Worm (Caenorhabditis elegans) whole organism, L4 larva: ENCODE data around the gene K09E2.3.

Source experiments
- F44E2.7 ChIP-seq: fragments of 200-800 bp; sonication (Bioruptor generic); IDR thresholded peaks from 2 replicates; pipeline ENCODE4 v2.1.2; 2022; ENCODE audit warnings: missing genetic modification characterization, missing compliant biosample characterization
- F49E8.2 ChIP-seq: sonication (generic microtip); optimal IDR thresholded peaks from 2 replicates; lab custom pipeline; 2016; ENCODE audit warnings: missing compliant biosample characterization, mild to moderate bottlenecking, missing genetic modification characterization, borderline replicate concordance
- T20F7.1 ChIP-seq: fragments of 200-800 bp; sonication (Bioruptor generic); optimal IDR thresholded peaks from 2 replicates; lab custom pipeline; 2018; ENCODE audit warnings: mild to moderate bottlenecking, missing genetic modification characterization, missing compliant biosample characterization
- Y105C5A.15 ChIP-seq: fragments of 200-800 bp; sonication (Bioruptor generic); IDR thresholded peaks from 2 replicates; pipeline ENCODE4 v1.3.6; 2022; ENCODE audit warnings: missing genetic modification characterization, missing compliant biosample characterization
- Y48G9A.11 ChIP-seq: fragments of 200-800 bp; sonication (Bioruptor generic); IDR thresholded peaks from 2 replicates; pipeline ENCODE4 v1.3.6; 2022; ENCODE audit warnings: missing genetic modification reagents, missing genetic modification characterization, missing compliant biosample characterization
- Y5F2A.4 ChIP-seq: fragments of 200-800 bp; sonication (Bioruptor generic); optimal IDR thresholded peaks from 2 replicates; lab custom pipeline; 2018; ENCODE audit warnings: mild to moderate bottlenecking, missing genetic modification characterization, missing compliant biosample characterization
- Y75B8A.6 ChIP-seq: fragments of 200-800 bp; sonication (Bioruptor generic); IDR thresholded peaks from 2 replicates; pipeline ENCODE4 v1.3.6; 2022; ENCODE audit warnings: missing genetic modification reagents, missing genetic modification characterization, missing compliant biosample characterization
- aha-1 ChIP-seq: fragments of 150-350 bp; peaks from one replicate; lab custom pipeline; 2014; ENCODE audit warnings: missing biosample characterization, missing genetic modification characterization
- aly-2 ChIP-seq: sonication (generic microtip); optimal IDR thresholded peaks from 2 replicates; lab custom pipeline; 2018; ENCODE audit warnings: missing biosample characterization, missing genetic modification characterization
- ama-1 ChIP-seq: fragments of 150-350 bp; optimal IDR thresholded peaks from 2 replicates; lab custom pipeline; 2014; ENCODE audit warnings: inconsistent platforms, mixed read lengths
- arid-1 ChIP-seq: fragments of 200-800 bp; sonication (Bioruptor generic); conservative IDR thresholded peaks from 2 replicates; pipeline ENCODE4 v1.3.6; 2022; ENCODE audit warnings: missing genetic modification reagents, missing genetic modification characterization, missing compliant biosample characterization
- attf-4 ChIP-seq: sonication (generic microtip); optimal IDR thresholded peaks from 3 replicates; lab custom pipeline; 2017; ENCODE audit warnings: missing biosample characterization, missing genetic modification characterization
- ceh-28 ChIP-seq: fragments of 150-350 bp; optimal IDR thresholded peaks from 2 replicates; lab custom pipeline; 2014; ENCODE audit warnings: missing biosample characterization, missing genetic modification reagents, missing genetic modification characterization
- daf-12 ChIP-seq: fragments of 150-350 bp; optimal IDR thresholded peaks from 2 replicates; lab custom pipeline; 2014; ENCODE audit warnings: missing biosample characterization, missing genetic modification reagents, missing genetic modification characterization
- daf-8 ChIP-seq: fragments of 200-800 bp; sonication (Bioruptor generic); IDR thresholded peaks from 2 replicates; pipeline ENCODE4 v1.3.6; 2022; ENCODE audit warnings: missing genetic modification characterization, missing compliant biosample characterization
- dmd-8 ChIP-seq: fragments of 200-800 bp; sonication (Bioruptor generic); IDR thresholded peaks from 2 replicates; pipeline ENCODE4 v1.3.6; 2022; ENCODE audit warnings: missing genetic modification characterization, missing compliant biosample characterization
- dmd-9 ChIP-seq: fragments of 200-800 bp; sonication (Bioruptor generic); IDR thresholded peaks from 2 replicates; pipeline ENCODE4 v1.3.6; 2022; ENCODE audit warnings: missing genetic modification reagents, missing genetic modification characterization, missing compliant biosample characterization
- dpl-1 ChIP-seq: fragments of 150-350 bp; optimal IDR thresholded peaks from 2 replicates; lab custom pipeline; 2014; ENCODE audit warnings: missing biosample characterization, missing genetic modification reagents, missing genetic modification characterization
- duxl-1 ChIP-seq: sonication (generic microtip); optimal IDR thresholded peaks from 2 replicates; lab custom pipeline; 2016; ENCODE audit warnings: mild to moderate bottlenecking, missing genetic modification characterization, moderate library complexity, missing compliant biosample characterization; ENCODE audit not compliant: poor library complexity
- egl-27 ChIP-seq: sonication (generic microtip); optimal IDR thresholded peaks from 3 replicates; lab custom pipeline; 2017; ENCODE audit warnings: missing biosample characterization, missing genetic modification reagents, missing genetic modification characterization
- egl-43 ChIP-seq: fragments of 200-800 bp; sonication (Bioruptor generic); IDR thresholded peaks from 2 replicates; pipeline ENCODE4 v1.3.6; 2022; ENCODE audit warnings: missing genetic modification reagents, missing genetic modification characterization, missing compliant biosample characterization
- gei-8 ChIP-seq: fragments of 200-800 bp; sonication (Bioruptor generic); optimal IDR thresholded peaks from 2 replicates; lab custom pipeline; 2018; ENCODE audit warnings: mild to moderate bottlenecking, missing genetic modification characterization, missing compliant biosample characterization
- hlh-11 ChIP-seq: fragments of 200-800 bp; sonication (Bioruptor generic); optimal IDR thresholded peaks from 2 replicates; lab custom pipeline; 2018; ENCODE audit warnings: mild to moderate bottlenecking, missing genetic modification characterization, missing compliant biosample characterization
- jun-1 ChIP-seq: fragments of 150-350 bp; optimal IDR thresholded peaks from 2 replicates; lab custom pipeline; 2014; ENCODE audit warnings: missing biosample characterization, missing genetic modification reagents, missing genetic modification characterization
- lim-7 ChIP-seq: fragments of 200-800 bp; sonication (Bioruptor generic); IDR thresholded peaks from 2 replicates; pipeline ENCODE4 v1.3.6; 2022; ENCODE audit warnings: missing genetic modification characterization, missing compliant biosample characterization
- lin-13 ChIP-seq: fragments of 150-350 bp; optimal IDR thresholded peaks from 2 replicates; lab custom pipeline; 2014; ENCODE audit warnings: missing biosample characterization, missing genetic modification reagents, missing genetic modification characterization
- lin-15B ChIP-seq: fragments of 150-350 bp; sonication (generic microtip); optimal IDR thresholded peaks from 3 replicates; lab custom pipeline; 2014; ENCODE audit warnings: missing biosample characterization, missing genetic modification characterization
- lin-38 ChIP-seq: fragments of 200-800 bp; sonication (Bioruptor generic); IDR thresholded peaks from 2 replicates; pipeline ENCODE4 v1.3.6; 2022; ENCODE audit warnings: missing genetic modification reagents, missing genetic modification characterization, missing compliant biosample characterization
- lin-39 ChIP-seq: fragments of 150-350 bp; optimal IDR thresholded peaks from 2 replicates; lab custom pipeline; 2014; ENCODE audit warnings: missing biosample characterization, missing genetic modification reagents, missing genetic modification characterization
- lir-3 ChIP-seq: sonication (generic microtip); optimal IDR thresholded peaks from 2 replicates; lab custom pipeline; 2016; ENCODE audit warnings: mild to moderate bottlenecking, missing genetic modification characterization, missing compliant biosample characterization
- lsy-2 ChIP-seq, 2 experiments: fragments of 150-350 bp in 1 of 2; sonication (generic microtip) in 1 of 2; optimal IDR thresholded peaks; 2 replicates each; lab custom pipeline; 2014 to 2017; ENCODE audit warnings: missing biosample characterization in 2 of 2, missing genetic modification characterization in 2 of 2
- mdt-29 ChIP-seq: fragments of 200-800 bp; sonication (Bioruptor generic); IDR thresholded peaks from 2 replicates; pipeline ENCODE4 v1.3.6; 2022; ENCODE audit warnings: missing genetic modification reagents, missing genetic modification characterization, missing compliant biosample characterization
- mes-2 ChIP-seq: sonication (generic microtip); optimal IDR thresholded peaks from 2 replicates; lab custom pipeline; 2016; ENCODE audit warnings: missing genotype, mild to moderate bottlenecking, missing genetic modification characterization, missing compliant biosample characterization; ENCODE audit not compliant: poor library complexity, severe bottlenecking
- mxl-2 ChIP-seq: fragments of 200-800 bp; sonication (Bioruptor generic); conservative IDR thresholded peaks from 2 replicates; pipeline ENCODE4 v1.3.6; 2022; ENCODE audit warnings: missing genetic modification reagents, missing genetic modification characterization, missing compliant biosample characterization
- nhr-11 ChIP-seq: fragments of 150-350 bp; optimal IDR thresholded peaks from 2 replicates; lab custom pipeline; 2014; ENCODE audit warnings: missing biosample characterization, missing genetic modification characterization
- nhr-111 ChIP-seq: fragments of 200-800 bp; sonication (Bioruptor generic); optimal IDR thresholded peaks from 2 replicates; lab custom pipeline; 2018; ENCODE audit warnings: mild to moderate bottlenecking, missing genetic modification characterization, missing compliant biosample characterization
- nhr-237 ChIP-seq: sonication (generic microtip); optimal IDR thresholded peaks from 2 replicates; lab custom pipeline; 2017; ENCODE audit warnings: missing biosample characterization, missing genetic modification characterization
- nhr-25 ChIP-seq: sonication (generic microtip); optimal IDR thresholded peaks from 2 replicates; lab custom pipeline; 2017; ENCODE audit warnings: missing genetic modification characterization, mild to moderate bottlenecking, missing compliant biosample characterization, antibody characterized with exemption, moderate library complexity, borderline replicate concordance; ENCODE audit not compliant: insufficient read depth
- nhr-42 ChIP-seq: fragments of 200-800 bp; sonication (Bioruptor generic); IDR thresholded peaks from 2 replicates; pipeline ENCODE4 v1.3.6; 2022; ENCODE audit warnings: missing genetic modification characterization, missing compliant biosample characterization
- nhr-6 ChIP-seq: fragments of 150-350 bp; optimal IDR thresholded peaks from 2 replicates; lab custom pipeline; 2014; ENCODE audit warnings: missing biosample characterization, missing genetic modification characterization
- nhr-76 ChIP-seq: fragments of 150-350 bp; optimal IDR thresholded peaks from 2 replicates; lab custom pipeline; 2014; ENCODE audit warnings: missing biosample characterization, missing genetic modification characterization
- nhr-77 ChIP-seq: fragments of 150-350 bp; optimal IDR thresholded peaks from 2 replicates; lab custom pipeline; 2014; ENCODE audit warnings: missing biosample characterization, missing genetic modification characterization
- php-3 ChIP-seq: fragments of 200-800 bp; sonication (Bioruptor generic); IDR thresholded peaks from 2 replicates; pipeline ENCODE4 v1.3.6; 2022; ENCODE audit warnings: missing genetic modification reagents, missing genetic modification characterization, missing compliant biosample characterization
- rbr-2 ChIP-seq: sonication (generic microtip); optimal IDR thresholded peaks from 2 replicates; lab custom pipeline; 2016; ENCODE audit warnings: missing genotype, missing genetic modification characterization, missing compliant biosample characterization
- set-16 ChIP-seq: fragments of 200-800 bp; sonication (Bioruptor generic); IDR thresholded peaks from 2 replicates; pipeline ENCODE4 v1.3.6; 2022; ENCODE audit warnings: missing genetic modification reagents, missing genetic modification characterization, missing compliant biosample characterization
- snpc-1.2 ChIP-seq: fragments of 200-800 bp; sonication (Bioruptor generic); IDR thresholded peaks from 2 replicates; pipeline ENCODE4 v1.3.6; 2022; ENCODE audit warnings: missing genetic modification reagents, missing genetic modification characterization, missing compliant biosample characterization
- unc-130 ChIP-seq: sonication (generic microtip); optimal IDR thresholded peaks from 2 replicates; lab custom pipeline; 2016; ENCODE audit warnings: missing genetic modification reagents, missing genetic modification characterization, missing compliant biosample characterization
- unc-39 ChIP-seq: sonication (generic microtip); optimal IDR thresholded peaks from 2 replicates; lab custom pipeline; 2017; ENCODE audit warnings: missing biosample characterization, missing genetic modification characterization
- unc-62 ChIP-seq, 3 experiments: fragments of 150-350 bp in 1 of 3; sonication (generic microtip); optimal IDR thresholded peaks in 2 of 3; peaks in 1 of 3; 1 replicate in 1 of 3; 2 replicates in 2 of 3; lab custom pipeline; 2014 to 2017; ENCODE audit warnings: missing biosample characterization in 3 of 3, missing genetic modification characterization in 3 of 3, missing genetic modification reagents in 3 of 3, missing genotype in 1 of 3
- ztf-11 ChIP-seq: fragments of 150-350 bp; optimal IDR thresholded peaks from 2 replicates; lab custom pipeline; 2014; ENCODE audit warnings: missing biosample characterization, missing genetic modification characterization
- ztf-7 ChIP-seq: fragments of 150-350 bp; optimal IDR thresholded peaks from 2 replicates; lab custom pipeline; 2014; ENCODE audit warnings: missing biosample characterization, missing genetic modification characterization

Gene K09E2.3

ce11 chrX:8650535-8650934, 22.3 kb upstream of the K09E2.3 start:
- TF ChIP-seq Y48G9A.11 = peak; percentile 65
- TF ChIP-seq F49E8.2 (tag; lab: Kevin White, UChicago) = peak; percentile 37
- TF ChIP-seq rbr-2 (tag; lab: Kevin White, UChicago) = peak; percentile 21
- TF ChIP-seq lin-39 = no peak
- no peak for TF ChIP-seq nhr-6 (tag; lab: Kevin White, UChicago)
- TF ChIP-seq hlh-11 (tag; lab: Kevin White, UChicago) = peak; percentile 26
- TF ChIP-seq ztf-11 (tag; lab: Kevin White, UChicago) = no peak
- no peak for TF ChIP-seq nhr-77 (tag; lab: Kevin White, UChicago)
- no peak for TF ChIP-seq nhr-25 (tag; lab: Kevin White, UChicago)
- TF ChIP-seq mdt-29 (GFP tag; lab: Robert Waterston, UW) = no peak; the same call in 1 of the 2 replicates
- peak; percentile 51; the same call in 1 of the 2 replicates for TF ChIP-seq dmd-8 (GFP tag; lab: Robert Waterston, UW)
- TF ChIP-seq lsy-2 (tag; optimal IDR thresholded peaks at IDR 0.05; lab: Kevin White, UChicago) = no peak
- TF ChIP-seq ztf-7 = no peak
- no peak for TF ChIP-seq attf-4 (tag; lab: Kevin White, UChicago)
- TF ChIP-seq ama-1 (lab: Kevin White, UChicago) = no peak
- TF ChIP-seq daf-12 (tag; lab: Kevin White, UChicago) = no peak
- TF ChIP-seq gei-8 = no peak
- peak; percentile 87 for TF ChIP-seq lim-7 (GFP tag; lab: Robert Waterston, UW)
- no peak for TF ChIP-seq nhr-76 (tag; lab: Kevin White, UChicago)
- TF ChIP-seq daf-8 = no peak
- peak; percentile 55 for TF ChIP-seq duxl-1 (tag; lab: Kevin White, UChicago)
- TF ChIP-seq aha-1 = peak; percentile 58
- no peak for TF ChIP-seq egl-27 (tag; lab: Kevin White, UChicago)
- TF ChIP-seq Y5F2A.4 (GFP tag; lab: Kevin White, UChicago) = peak; percentile 10
- peak; percentile 9 for TF ChIP-seq lin-13
- no peak for TF ChIP-seq aly-2 (tag; lab: Kevin White, UChicago)
- no peak for TF ChIP-seq unc-39
- no peak for TF ChIP-seq nhr-11 (tag; lab: Kevin White, UChicago)
- no peak for TF ChIP-seq ceh-28 (tag; lab: Kevin White, UChicago)
- TF ChIP-seq mes-2 (tag; lab: Kevin White, UChicago) = no peak
- 0 out of 2 replicates have a peak, but pooled peaks have one; percentile 42 for TF ChIP-seq php-3 (GFP tag; lab: Robert Waterston, UW)
- no peak for TF ChIP-seq nhr-111 (GFP tag; lab: Kevin White, UChicago)
- TF ChIP-seq lin-38 (GFP tag; lab: Robert Waterston, UW) = no peak
- no peak for TF ChIP-seq set-16 (GFP tag; lab: Robert Waterston, UW)
- TF ChIP-seq Y75B8A.6 (GFP tag; lab: Robert Waterston, UW) = peak; percentile 77; the same call in 1 of the 2 replicates
- TF ChIP-seq Y105C5A.15 (GFP tag; lab: Robert Waterston, UW) = peak; percentile 54; the same call in 1 of the 2 replicates
- TF ChIP-seq unc-62 (GFP tag; optimal IDR thresholded peaks at IDR 0.05 in 1 of 2; lab: Kevin White, UChicago) = no peak
- no peak for TF ChIP-seq unc-62 (tag; optimal IDR thresholded peaks at IDR 0.05; lab: Kevin White, UChicago)
- TF ChIP-seq nhr-237 = no peak
- no peak for TF ChIP-seq lin-15B (tag; lab: Kevin White, UChicago)
- TF ChIP-seq dmd-9 (GFP tag; lab: Robert Waterston, UW) = 0 out of 2 replicates have a peak, but pooled peaks have one; percentile 10
- no peak for TF ChIP-seq jun-1 (tag; lab: Kevin White, UChicago)
- TF ChIP-seq T20F7.1 (GFP tag; lab: Kevin White, UChicago) = peak; percentile 39
- peak; percentile 54 for TF ChIP-seq arid-1 (GFP tag; lab: Robert Waterston, UW)
- peak; percentile 80 for TF ChIP-seq snpc-1.2 (GFP tag; lab: Robert Waterston, UW)
- no peak for TF ChIP-seq nhr-42 (GFP tag; lab: Robert Waterston, UW)
- no peak for TF ChIP-seq mxl-2 (GFP tag; lab: Robert Waterston, UW)
- TF ChIP-seq egl-43 (GFP tag; lab: Robert Waterston, UW) = peak; percentile 89
- TF ChIP-seq F44E2.7 (GFP tag; lab: Robert Waterston, UW) = no peak
- peak; percentile 66 for TF ChIP-seq lir-3 (tag; lab: Kevin White, UChicago)
- TF ChIP-seq unc-130 (GFP tag; lab: Kevin White, UChicago) = peak; percentile 31
- no peak for TF ChIP-seq dpl-1 (GFP tag; lab: Kevin White, UChicago)
